Worm (Caenorhabditis elegans) whole organism, young adult: Measurements from ENCODE around the gene slfl-5.

Experiments used
- B0019.2 ChIP-seq: fragments of 200-800 bp; sonication (Bioruptor generic); conservative IDR thresholded peaks from 2 replicates; pipeline ENCODE4 v1.3.6; 2022; ENCODE audit warnings: missing genetic modification reagents, missing genetic modification characterization, missing compliant biosample characterization
- B0261.1 ChIP-seq: sonication (generic microtip); optimal IDR thresholded peaks from 2 replicates; lab custom pipeline; 2016; ENCODE audit warnings: mild to moderate bottlenecking, missing genetic modification characterization, moderate library complexity, missing compliant biosample characterization
- F52B5.7 ChIP-seq: sonication (generic microtip); optimal IDR thresholded peaks from 2 replicates; lab custom pipeline; 2016; ENCODE audit warnings: mild to moderate bottlenecking, missing genetic modification characterization, missing compliant biosample characterization
- F55B11.4 ChIP-seq: sonication (generic microtip); optimal IDR thresholded peaks from 2 replicates; lab custom pipeline; 2016; ENCODE audit warnings: missing compliant biosample characterization, missing genetic modification characterization, borderline replicate concordance; ENCODE audit not compliant: insufficient read depth
- F57C9.4 ChIP-seq: sonication (generic microtip); optimal IDR thresholded peaks from 2 replicates; lab custom pipeline; 2017; ENCODE audit warnings: mild to moderate bottlenecking, missing genetic modification characterization, missing compliant biosample characterization
- Y53F4B.3 ChIP-seq: fragments of 200-800 bp; sonication (Bioruptor generic); IDR thresholded peaks from 2 replicates; pipeline ENCODE4 v1.3.6; 2022; ENCODE audit warnings: missing genetic modification reagents, missing genetic modification characterization, missing compliant biosample characterization
- Y79H2A.3 ChIP-seq: fragments of 200-800 bp; sonication (Bioruptor generic); conservative IDR thresholded peaks from 2 replicates; pipeline ENCODE4 v1.3.6; 2022; ENCODE audit warnings: missing genetic modification reagents, missing genetic modification characterization, missing compliant biosample characterization
- ZK185.1 ChIP-seq: sonication (generic microtip); optimal IDR thresholded peaks from 2 replicates; lab custom pipeline; 2016; ENCODE audit warnings: mild to moderate bottlenecking, missing genetic modification characterization, missing compliant biosample characterization; ENCODE audit not compliant: poor library complexity, severe bottlenecking
- akir-1 ChIP-seq: fragments of 200-800 bp; sonication (Bioruptor generic); optimal IDR thresholded peaks from 2 replicates; lab custom pipeline; 2018; ENCODE audit warnings: mild to moderate bottlenecking, missing genetic modification characterization, moderate library complexity, missing compliant biosample characterization
- ama-1 ChIP-seq, 3 experiments: fragments of 150-350 bp in 1 of 3; sonication (generic microtip) in 2 of 3; optimal IDR thresholded peaks; 2 replicates each; lab custom pipeline; 2014 to 2018; ENCODE audit warnings: missing biosample characterization in 2 of 3, missing genetic modification characterization in 2 of 3, missing genetic modification reagents in 2 of 3
- athp-1 ChIP-seq: sonication (generic microtip); optimal IDR thresholded peaks from 2 replicates; lab custom pipeline; 2017; ENCODE audit warnings: mild to moderate bottlenecking, missing genetic modification characterization, missing compliant biosample characterization
- bed-2 ChIP-seq: fragments of 200-800 bp; sonication (Bioruptor generic); IDR thresholded peaks from 2 replicates; pipeline ENCODE4 v1.3.6; 2022; ENCODE audit warnings: missing genetic modification reagents, missing genetic modification characterization, missing compliant biosample characterization
- cebp-1 ChIP-seq, 2 experiments: fragments of 200-800 bp in 1 of 2; sonication (Bioruptor generic) in 1 of 2; sonication (generic microtip) in 1 of 2; IDR thresholded peaks in 1 of 2; optimal IDR thresholded peaks in 1 of 2; 2 replicates each; pipeline versions ENCODE4 v1.3.6 to Lab custom; 2017 to 2022; ENCODE audit warnings: missing compliant biosample characterization in 2 of 2, missing genetic modification characterization in 2 of 2, mild to moderate bottlenecking in 1 of 2, missing genetic modification reagents in 1 of 2, moderate library complexity in 1 of 2
- ceh-100 ChIP-seq: fragments of 200-800 bp; sonication (Bioruptor generic); IDR thresholded peaks from 2 replicates; pipeline ENCODE4 v1.3.6; 2022; ENCODE audit warnings: missing genetic modification reagents, missing genetic modification characterization, missing compliant biosample characterization
- ceh-40 ChIP-seq: fragments of 200-800 bp; sonication (Bioruptor generic); IDR thresholded peaks from 2 replicates; pipeline ENCODE4 v1.3.6; 2022; ENCODE audit warnings: missing genetic modification characterization, missing compliant biosample characterization
- ceh-58 ChIP-seq: fragments of 200-800 bp; sonication (Bioruptor generic); IDR thresholded peaks from 2 replicates; pipeline ENCODE4 v1.3.6; 2022; ENCODE audit warnings: missing genetic modification characterization, missing compliant biosample characterization
- die-1 ChIP-seq: sonication (generic microtip); optimal IDR thresholded peaks from 2 replicates; lab custom pipeline; 2016; ENCODE audit warnings: missing genotype, mild to moderate bottlenecking, missing genetic modification characterization, missing compliant biosample characterization
- dox-1 ChIP-seq: fragments of 200-800 bp; sonication (Bioruptor generic); IDR thresholded peaks from 2 replicates; pipeline ENCODE4 v1.3.6; 2022; ENCODE audit warnings: missing genetic modification reagents, missing genetic modification characterization, missing compliant biosample characterization
- efl-1 ChIP-seq: fragments of 150-350 bp; optimal IDR thresholded peaks from 2 replicates; lab custom pipeline; 2014; ENCODE audit warnings: missing biosample characterization, missing genetic modification reagents, missing genetic modification characterization
- ekl-4 ChIP-seq: fragments of 200-800 bp; sonication (Bioruptor generic); IDR thresholded peaks from 2 replicates; pipeline ENCODE4 v1.3.6; 2022; ENCODE audit warnings: missing genetic modification reagents, missing genetic modification characterization, missing compliant biosample characterization
- hmg-1.2 ChIP-seq: fragments of 200-800 bp; sonication (Bioruptor generic); IDR thresholded peaks from 2 replicates; pipeline ENCODE4 v1.3.6; 2022; ENCODE audit warnings: missing genetic modification reagents, missing genetic modification characterization, missing compliant biosample characterization
- lag-1 ChIP-seq: fragments of 200-800 bp; sonication (Bioruptor generic); IDR thresholded peaks from 2 replicates; pipeline ENCODE4 v1.3.6; 2022; ENCODE audit warnings: missing genetic modification reagents, missing genetic modification characterization, missing compliant biosample characterization
- lin-35 ChIP-seq, 3 experiments: fragments of 150-350 bp in 2 of 3; sonication (generic microtip) in 1 of 3; optimal IDR thresholded peaks; 2 replicates each; lab custom pipeline; 2014 to 2018; ENCODE audit warnings: missing biosample characterization in 3 of 3, missing genetic modification characterization in 3 of 3, missing genetic modification reagents in 3 of 3
- lsl-1 ChIP-seq: fragments of 200-800 bp; sonication (Bioruptor generic); optimal IDR thresholded peaks from 2 replicates; lab custom pipeline; 2018; ENCODE audit warnings: mild to moderate bottlenecking, missing genetic modification characterization, moderate library complexity, missing compliant biosample characterization
- lsy-27 ChIP-seq: sonication (generic microtip); optimal IDR thresholded peaks from 2 replicates; lab custom pipeline; 2017; ENCODE audit warnings: missing genetic modification characterization, mild to moderate bottlenecking, missing compliant biosample characterization, antibody characterized with exemption, missing genotype, borderline replicate concordance; ENCODE audit not compliant: insufficient read depth
- mcd-1 ChIP-seq: fragments of 200-800 bp; sonication (Bioruptor generic); IDR thresholded peaks from 2 replicates; pipeline ENCODE4 v1.3.6; 2022; ENCODE audit warnings: missing genetic modification reagents, missing genetic modification characterization, missing compliant biosample characterization
- nhr-90 ChIP-seq: sonication (generic microtip); optimal IDR thresholded peaks from 2 replicates; lab custom pipeline; 2016; ENCODE audit warnings: missing genotype, mild to moderate bottlenecking, missing genetic modification characterization, missing compliant biosample characterization
- pbrm-1 ChIP-seq: fragments of 200-800 bp; sonication (Bioruptor generic); IDR thresholded peaks from 2 replicates; pipeline ENCODE4 v1.3.6; 2022; ENCODE audit warnings: missing genetic modification reagents, missing genetic modification characterization, missing compliant biosample characterization
- sdz-38 ChIP-seq: sonication (generic microtip); optimal IDR thresholded peaks from 2 replicates; lab custom pipeline; 2016; ENCODE audit warnings: missing genotype, missing genetic modification characterization, missing compliant biosample characterization
- snpc-1.1 ChIP-seq: sonication (generic microtip); optimal IDR thresholded peaks from 2 replicates; lab custom pipeline; 2017; ENCODE audit warnings: missing genetic modification characterization, mild to moderate bottlenecking, missing compliant biosample characterization, antibody characterized with exemption, moderate library complexity, missing genotype, missing genetic modification reagents; ENCODE audit not compliant: insufficient read depth
- snpc-3.4 ChIP-seq: sonication (generic microtip); optimal IDR thresholded peaks from 2 replicates; lab custom pipeline; 2017; ENCODE audit warnings: missing genetic modification characterization, mild to moderate bottlenecking, missing compliant biosample characterization, antibody characterized with exemption, moderate library complexity, missing genotype, missing genetic modification reagents
- sptf-2 ChIP-seq: fragments of 200-800 bp; sonication (Bioruptor generic); optimal IDR thresholded peaks from 2 replicates; lab custom pipeline; 2018; ENCODE audit warnings: mild to moderate bottlenecking, missing genetic modification characterization, missing compliant biosample characterization
- tbp1 ChIP-seq: fragments of 200-800 bp; sonication (Bioruptor generic); optimal IDR thresholded peaks from 2 replicates; lab custom pipeline; 2018; ENCODE audit warnings: mild to moderate bottlenecking, missing genetic modification characterization, missing compliant biosample characterization
- unc-130 ChIP-seq: sonication (generic microtip); optimal IDR thresholded peaks from 2 replicates; lab custom pipeline; 2016; ENCODE audit warnings: missing genetic modification reagents, missing genetic modification characterization, missing compliant biosample characterization
- xnd-1 ChIP-seq: sonication (generic microtip); optimal IDR thresholded peaks from 2 replicates; lab custom pipeline; 2016; ENCODE audit warnings: missing genotype, missing genetic modification reagents, missing genetic modification characterization, missing compliant biosample characterization
- ztf-18 ChIP-seq: sonication (generic microtip); optimal IDR thresholded peaks from 2 replicates; lab custom pipeline; 2016; ENCODE audit warnings: missing genotype, mild to moderate bottlenecking, missing genetic modification characterization, missing compliant biosample characterization
- ztf-25 ChIP-seq: fragments of 200-800 bp; sonication (Bioruptor generic); IDR thresholded peaks from 2 replicates; pipeline ENCODE4 v1.3.6; 2022; ENCODE audit warnings: missing genetic modification reagents, missing genetic modification characterization, missing compliant biosample characterization
- ztf-26 ChIP-seq: sonication (generic microtip); optimal IDR thresholded peaks from 2 replicates; lab custom pipeline; 2017; ENCODE audit warnings: missing genetic modification characterization, missing compliant biosample characterization
- ztf-28 ChIP-seq: fragments of 200-800 bp; sonication (Bioruptor generic); IDR thresholded peaks from 2 replicates; pipeline ENCODE4 v1.3.6; 2022; ENCODE audit warnings: missing genetic modification reagents, missing genetic modification characterization, missing compliant biosample characterization

The slfl-5 gene

DNA sequence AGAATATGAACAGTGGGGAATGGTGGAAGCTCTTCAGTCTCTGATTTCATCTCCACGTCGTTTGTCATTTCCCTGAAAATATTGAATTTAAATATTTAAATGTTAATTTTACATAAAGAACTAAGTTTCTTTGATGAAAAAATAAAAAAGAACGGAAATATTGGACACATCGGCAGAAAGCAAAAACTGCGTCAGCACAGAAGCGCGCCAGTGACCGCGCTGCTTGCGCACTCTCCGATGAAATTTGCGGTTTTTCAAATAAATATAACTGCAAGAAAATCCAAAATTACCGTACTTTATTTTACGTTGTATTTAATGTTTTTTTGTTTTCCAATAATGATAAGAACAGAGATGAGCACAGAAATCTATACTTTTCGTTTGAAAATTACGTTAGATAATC, 46.7 kb upstream of the slfl-5 start, which contains the start of the genes srpa-68 and srh-16 (continued):
- TF ChIP-seq lsl-1 (peak; percentile 68), ZK185.1 (tag; lab: Kevin White, UChicago) (peak; percentile 66), snpc-3.4 (tag; lab: Kevin White, UChicago) (peak; percentile 70), bed-2 (GFP tag; lab: Robert Waterston, UW) (no peak)
- TF ChIP-seq, all 124 proteins: peak for 61

DNA sequence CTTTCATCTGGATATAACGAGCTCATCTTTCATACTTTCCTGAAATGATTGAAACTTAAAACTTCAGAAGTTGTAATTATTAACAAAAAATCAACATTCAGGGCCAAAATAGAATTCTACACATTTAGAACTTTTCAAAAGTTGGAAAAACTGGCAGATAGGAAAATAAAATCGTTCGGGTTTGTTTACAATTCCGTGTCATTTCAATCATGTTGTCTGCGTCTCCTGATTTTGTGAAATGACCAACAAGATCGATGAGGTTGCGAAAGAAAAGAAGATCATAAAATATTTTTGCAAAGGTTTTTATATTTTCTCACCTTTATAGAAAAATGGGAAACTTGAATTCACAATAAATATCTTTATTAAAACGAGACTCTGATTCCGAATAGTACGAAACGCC, 43.7 kb upstream of the slfl-5 start, which contains the start of gene rskd-1:
Gene rskd-1 (minus strand): TSS at position 39 of the 400 bp plus-strand sequence.
- no peak for TF ChIP-seq sptf-2
- no peak for TF ChIP-seq akir-1 (GFP tag; lab: Kevin White, UChicago)
- TF ChIP-seq ztf-28 (GFP tag; lab: Robert Waterston, UW): no peak
- TF ChIP-seq lag-1 (GFP tag; lab: Robert Waterston, UW): no peak
- no peak for TF ChIP-seq die-1
- peak; percentile 67; the same call in 1 of the 2 replicates for TF ChIP-seq cebp-1 (GFP tag; IDR thresholded peaks at IDR 0.05; lab: Robert Waterston, UW)
- TF ChIP-seq cebp-1 (tag; optimal IDR thresholded peaks at IDR 0.05; lab: Kevin White, UChicago): peak; percentile 74
- no peak for TF ChIP-seq ceh-58 (GFP tag; lab: Robert Waterston, UW)
- peak; percentile 35 for TF ChIP-seq snpc-3.4 (tag; lab: Kevin White, UChicago)
- no peak for TF ChIP-seq ceh-100 (GFP tag; lab: Robert Waterston, UW)
- no peak for TF ChIP-seq mcd-1 (GFP tag; lab: Robert Waterston, UW)
- peak; percentile 4 for TF ChIP-seq ztf-18 (tag; lab: Kevin White, UChicago)
- TF ChIP-seq pbrm-1 (GFP tag; lab: Robert Waterston, UW): no peak
- no peak for TF ChIP-seq athp-1 (tag; lab: Kevin White, UChicago)
- TF ChIP-seq unc-130 (GFP tag; lab: Kevin White, UChicago): no peak
- no peak for TF ChIP-seq Y53F4B.3 (GFP tag; lab: Robert Waterston, UW)
- peak; percentile 41; the same call in 1 of the 2 replicates for TF ChIP-seq hmg-1.2 (GFP tag; lab: Robert Waterston, UW)
- TF ChIP-seq lsy-27 (tag; lab: Kevin White, UChicago): no peak
- TF ChIP-seq sdz-38 (tag; lab: Kevin White, UChicago): no peak
- TF ChIP-seq F55B11.4 (tag; lab: Kevin White, UChicago): no peak
- no peak for TF ChIP-seq lin-35 (GFP tag; optimal IDR thresholded peaks at IDR 0.05; lab: Kevin White, UChicago)
- TF ChIP-seq dox-1: no peak
- TF ChIP-seq F57C9.4 (tag; lab: Kevin White, UChicago): no peak
- no peak for TF ChIP-seq ceh-40
- no peak for TF ChIP-seq xnd-1 (tag; lab: Kevin White, UChicago)
- no peak for TF ChIP-seq ztf-25 (GFP tag; lab: Robert Waterston, UW)
- no peak for TF ChIP-seq ztf-26 (tag; lab: Kevin White, UChicago)
- TF ChIP-seq F52B5.7 (tag; lab: Kevin White, UChicago): no peak
- TF ChIP-seq ekl-4 (GFP tag; lab: Robert Waterston, UW): no peak
- no peak for TF ChIP-seq tbp1 (GFP tag; lab: Kevin White, UChicago)

DNA sequence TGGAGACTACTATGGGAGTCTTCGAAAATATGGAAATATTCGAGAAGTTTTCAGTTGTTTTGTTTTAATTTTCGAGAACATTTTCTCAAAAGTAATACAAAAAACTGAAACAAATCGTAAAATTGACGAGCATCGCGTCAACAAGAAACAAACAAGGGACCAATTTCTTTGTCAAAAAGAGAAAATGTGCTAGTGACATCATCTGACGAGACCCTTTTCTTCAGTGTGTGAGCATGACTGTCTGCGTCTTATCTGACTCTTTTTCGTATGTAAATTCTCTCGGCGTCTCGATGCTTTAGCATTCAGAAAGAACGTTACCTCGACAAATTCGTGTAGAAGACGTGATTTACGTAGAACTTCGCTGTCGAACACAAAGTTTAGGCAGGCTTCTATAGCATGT, 42.8 kb upstream of the slfl-5 start:
- no peak for TF ChIP-seq ama-1 (optimal IDR thresholded peaks at IDR 0.05; lab: Kevin White, UChicago)
- TF ChIP-seq ama-1 (GFP tag; optimal IDR thresholded peaks at IDR 0.05; lab: Kevin White, UChicago): no peak
- no peak for TF ChIP-seq Y79H2A.3 (GFP tag; lab: Robert Waterston, UW)
- TF ChIP-seq nhr-90 (tag; lab: Kevin White, UChicago): no peak
- TF ChIP-seq unc-130 (GFP tag; lab: Kevin White, UChicago): no peak
- TF ChIP-seq efl-1 (GFP tag; lab: Kevin White, UChicago): no peak
- no peak for TF ChIP-seq ceh-100 (GFP tag; lab: Robert Waterston, UW)
- TF ChIP-seq snpc-1.1 (tag; lab: Kevin White, UChicago): no peak
- no peak for TF ChIP-seq B0261.1
- TF ChIP-seq B0019.2 (GFP tag; lab: Robert Waterston, UW): no peak
